Fruit fly (Drosophila melanogaster) whole organism, embryonic: ENCODE data around the gene CG1896.

Experiments
- CG10267 ChIP-seq: fragments of 200-800 bp; sonication (Bioruptor generic); optimal IDR thresholded peaks from 2 replicates; lab custom pipeline; 2018; ENCODE audit warnings: missing biosample characterization, mild to moderate bottlenecking, missing genetic modification characterization, moderate library complexity
- CG10462 ChIP-seq: fragments of 200-800 bp; sonication (Bioruptor generic); optimal IDR thresholded peaks from 2 replicates; lab custom pipeline; 2016; ENCODE audit warnings: missing biosample characterization, missing genetic modification characterization
- CG10543 ChIP-seq: fragments of 200-800 bp; sonication (Bioruptor generic); optimal IDR thresholded peaks from 3 replicates; lab custom pipeline; 2017; ENCODE audit warnings: missing biosample characterization, mild to moderate bottlenecking, missing genetic modification characterization, moderate library complexity
- CG10959 ChIP-seq: fragments of 200-800 bp; sonication (Bioruptor generic); IDR thresholded peaks from 2 replicates; pipeline ENCODE4 v1.3.6; 2022; ENCODE audit warnings: missing biosample characterization, missing genetic modification characterization
- CG12391 ChIP-seq: fragments of 200-800 bp; sonication (Bioruptor generic); optimal IDR thresholded peaks from 3 replicates; lab custom pipeline; 2018; ENCODE audit warnings: missing biosample characterization, mild to moderate bottlenecking, missing genetic modification characterization, moderate library complexity
- CG13894 ChIP-seq: fragments of 200-800 bp; sonication (Bioruptor generic); optimal IDR thresholded peaks from 3 replicates; lab custom pipeline; 2018; ENCODE audit warnings: missing biosample characterization, mild to moderate bottlenecking, missing genetic modification characterization, moderate library complexity
- CG15479 ChIP-seq: fragments of 200-800 bp; sonication (Bioruptor generic); optimal IDR thresholded peaks from 3 replicates; lab custom pipeline; 2019; ENCODE audit warnings: missing biosample characterization, mild to moderate bottlenecking, missing genetic modification characterization, moderate library complexity
- CG16863 ChIP-seq: fragments of 200-800 bp; sonication (Bioruptor generic); optimal IDR thresholded peaks from 3 replicates; lab custom pipeline; 2016; ENCODE audit warnings: missing biosample characterization, missing genetic modification characterization
- CG18764 ChIP-seq: fragments of 200-800 bp; sonication (Bioruptor generic); optimal IDR thresholded peaks from 3 replicates; lab custom pipeline; 2016; ENCODE audit warnings: missing biosample characterization, missing genetic modification characterization
- CG2712 ChIP-seq: fragments of 200-800 bp; optimal IDR thresholded peaks from 3 replicates; lab custom pipeline; 2019; ENCODE audit warnings: missing biosample characterization, mild to moderate bottlenecking, missing genetic modification characterization, moderate library complexity
- CG2875 ChIP-seq: fragments of 200-800 bp; sonication (Bioruptor generic); optimal IDR thresholded peaks from 2 replicates; lab custom pipeline; 2017; ENCODE audit warnings: missing biosample characterization, mild to moderate bottlenecking, missing genetic modification characterization, missing genetic modification reagents
- CG3281 ChIP-seq: fragments of 200-800 bp; sonication (Bioruptor generic); optimal IDR thresholded peaks from 3 replicates; lab custom pipeline; 2017; ENCODE audit warnings: missing biosample characterization, mild to moderate bottlenecking, missing genetic modification characterization
- CG34224 ChIP-seq: fragments of 200-800 bp; sonication (Bioruptor generic); IDR thresholded peaks from 3 replicates; pipeline ENCODE4 v1.3.6; 2022; ENCODE audit warnings: missing biosample characterization, missing genetic modification characterization; ENCODE audit not compliant: partially characterized antibody
- CG34422 ChIP-seq: fragments of 200-800 bp; sonication (Bioruptor generic); IDR thresholded peaks from 3 replicates; pipeline ENCODE4 v1.3.6; 2022; ENCODE audit warnings: missing biosample characterization, missing genetic modification characterization
- CG7745 ChIP-seq: fragments of 200-800 bp; sonication (Bioruptor generic); optimal IDR thresholded peaks from 2 replicates; lab custom pipeline; 2018; ENCODE audit warnings: missing biosample characterization, mild to moderate bottlenecking, missing genetic modification characterization, moderate library complexity
- CG7987 ChIP-seq: fragments of 200-800 bp; sonication (Bioruptor generic); optimal IDR thresholded peaks from 2 replicates; lab custom pipeline; 2018; ENCODE audit warnings: missing biosample characterization, mild to moderate bottlenecking, missing genetic modification characterization, moderate library complexity
- Camta ChIP-seq: fragments of 200-800 bp; sonication (Bioruptor generic); optimal IDR thresholded peaks from 2 replicates; lab custom pipeline; 2016; ENCODE audit warnings: missing biosample characterization, missing genetic modification characterization
- E2f1 ChIP-seq: fragments of 200-800 bp; sonication (Bioruptor generic); IDR thresholded peaks from 2 replicates; pipeline ENCODE4 v1.3.6; 2022; ENCODE audit warnings: missing biosample characterization, missing genetic modification characterization
- H15 ChIP-seq: fragments of 200-800 bp; sonication (Bioruptor generic); IDR thresholded peaks from 3 replicates; pipeline ENCODE4 v1.3.6; 2022; ENCODE audit warnings: missing biosample characterization, missing genetic modification characterization
- Hand ChIP-seq: fragments of 200-800 bp; sonication (Bioruptor generic); optimal IDR thresholded peaks from 2 replicates; lab custom pipeline; 2017; ENCODE audit warnings: mild to moderate bottlenecking, missing biosample characterization, missing genetic modification reagents, missing genetic modification characterization
- Meics ChIP-seq: fragments of 200-800 bp; sonication (Bioruptor generic); optimal IDR thresholded peaks from 2 replicates; lab custom pipeline; 2017; ENCODE audit warnings: missing biosample characterization, mild to moderate bottlenecking, missing genetic modification characterization
- Oli ChIP-seq: fragments of 200-800 bp; sonication (Bioruptor generic); optimal IDR thresholded peaks from 2 replicates; lab custom pipeline; 2018; ENCODE audit warnings: missing biosample characterization, mild to moderate bottlenecking, missing genetic modification characterization, moderate library complexity
- Sin3A ChIP-seq: fragments of >200 bp; optimal IDR thresholded peaks from 2 replicates; lab custom pipeline; 2018
- Sox102F ChIP-seq: fragments of 200-800 bp; sonication (Bioruptor generic); optimal IDR thresholded peaks from 2 replicates; lab custom pipeline; 2018; ENCODE audit warnings: missing biosample characterization, mild to moderate bottlenecking, missing genetic modification characterization, moderate library complexity
- Sry-β ChIP-seq: fragments of 200-800 bp; sonication (Bioruptor generic); optimal IDR thresholded peaks from 2 replicates; lab custom pipeline; 2018; ENCODE audit warnings: missing biosample characterization, mild to moderate bottlenecking, missing genetic modification characterization, moderate library complexity
- Xbp1 ChIP-seq: fragments of 200-800 bp; sonication (Bioruptor generic); optimal IDR thresholded peaks from 3 replicates; lab custom pipeline; 2016; ENCODE audit warnings: missing biosample characterization, mild to moderate bottlenecking, missing genetic modification characterization
- al ChIP-seq: fragments of 200-800 bp; sonication (Bioruptor generic); IDR thresholded peaks from 2 replicates; pipeline ENCODE4 v1.3.6; 2022; ENCODE audit warnings: missing biosample characterization, missing genetic modification characterization
- ara ChIP-seq: fragments of 200-800 bp; sonication (Bioruptor generic); IDR thresholded peaks from 2 replicates; pipeline ENCODE4 v1.3.6; 2022; ENCODE audit warnings: missing biosample characterization, missing genetic modification characterization
- ci ChIP-seq: fragments of 200-800 bp; sonication (Bioruptor generic); IDR thresholded peaks from 3 replicates; pipeline ENCODE4 v1.3.6; 2022; ENCODE audit warnings: missing biosample characterization, missing genetic modification characterization
- cwo ChIP-seq: fragments of 200-800 bp; sonication (Bioruptor generic); optimal IDR thresholded peaks from 3 replicates; lab custom pipeline; 2017; ENCODE audit warnings: missing biosample characterization, missing genetic modification characterization, mild to moderate bottlenecking, moderate library complexity, missing genetic modification reagents
- eyg ChIP-seq: fragments of 200-800 bp; sonication (Bioruptor generic); optimal IDR thresholded peaks from 3 replicates; lab custom pipeline; 2016; ENCODE audit warnings: missing biosample characterization, missing genetic modification characterization
- fd102C ChIP-seq: fragments of 200-800 bp; sonication (Bioruptor generic); optimal IDR thresholded peaks from 2 replicates; lab custom pipeline; 2018; ENCODE audit warnings: missing biosample characterization, mild to moderate bottlenecking, missing genetic modification characterization, moderate library complexity
- ftz-f1 ChIP-seq: fragments of 200-800 bp; sonication (Bioruptor generic); optimal IDR thresholded peaks from 2 replicates; lab custom pipeline; 2016; ENCODE audit warnings: missing biosample characterization, missing genetic modification characterization
- fu2 ChIP-seq: fragments of 200-800 bp; sonication (Bioruptor generic); optimal IDR thresholded peaks from 2 replicates; lab custom pipeline; 2016; ENCODE audit warnings: missing biosample characterization, missing genetic modification characterization
- inv ChIP-seq: fragments of 200-800 bp; sonication (Bioruptor generic); IDR thresholded peaks from 2 replicates; pipeline ENCODE4 v1.3.6; 2022; ENCODE audit warnings: missing biosample characterization, missing genetic modification characterization; ENCODE audit not compliant: partially characterized antibody
- kah ChIP-seq: fragments of 200-800 bp; sonication (Bioruptor generic); optimal IDR thresholded peaks from 2 replicates; lab custom pipeline; 2018; ENCODE audit warnings: missing biosample characterization, mild to moderate bottlenecking, missing genetic modification characterization
- mam ChIP-seq: fragments of 200-800 bp; sonication (Bioruptor generic); optimal IDR thresholded peaks from 3 replicates; lab custom pipeline; 2016; ENCODE audit warnings: missing biosample characterization, missing genetic modification characterization
- nerfin-2 ChIP-seq: fragments of 200-800 bp; sonication (Bioruptor generic); IDR thresholded peaks from 2 replicates; pipeline ENCODE4 v1.3.6; 2022; ENCODE audit warnings: missing biosample characterization, missing genetic modification characterization; ENCODE audit not compliant: partially characterized antibody
- pan ChIP-seq, 4 experiments: fragments of >200 bp in 3 of 4; fragments of 200-800 bp in 1 of 4; sonication (Bioruptor generic) in 1 of 4; optimal IDR thresholded peaks in 3 of 4; IDR thresholded peaks in 1 of 4; 2 replicates each; pipeline versions ENCODE4 v1.3.6 to Lab custom; 2017 to 2022; ENCODE audit warnings: missing biosample characterization in 2 of 4, missing genetic modification characterization in 2 of 4, mixed read lengths in 1 of 4
- pb ChIP-seq: fragments of 200-800 bp; sonication (Bioruptor generic); optimal IDR thresholded peaks from 3 replicates; lab custom pipeline; 2016; ENCODE audit warnings: missing biosample characterization, missing genetic modification characterization
- phol ChIP-seq: fragments of 200-800 bp; sonication (Bioruptor generic); optimal IDR thresholded peaks from 3 replicates; lab custom pipeline; 2018; ENCODE audit warnings: missing biosample characterization, mild to moderate bottlenecking, missing genetic modification characterization, moderate library complexity
- pnt ChIP-seq: fragments of 200-800 bp; sonication (Bioruptor generic); optimal IDR thresholded peaks from 3 replicates; lab custom pipeline; 2016; ENCODE audit warnings: missing biosample characterization, missing genetic modification characterization
- prd ChIP-seq, 3 experiments: fragments of >200 bp in 2 of 3; fragments of 200-800 bp in 1 of 3; sonication (Bioruptor generic) in 1 of 3; optimal IDR thresholded peaks in 2 of 3; IDR thresholded peaks in 1 of 3; 2 replicates in 2 of 3; 3 replicates in 1 of 3; pipeline versions ENCODE4 v1.3.6 to Lab custom; 2017 to 2022; ENCODE audit warnings: missing biosample characterization in 1 of 3, missing genetic modification characterization in 1 of 3
- salm ChIP-seq: fragments of 200-800 bp; sonication (Bioruptor generic); optimal IDR thresholded peaks from 2 replicates; lab custom pipeline; 2018; ENCODE audit warnings: missing biosample characterization, mild to moderate bottlenecking, missing genetic modification characterization
- sima ChIP-seq: fragments of 200-800 bp; sonication (Bioruptor generic); optimal IDR thresholded peaks from 2 replicates; lab custom pipeline; 2016; ENCODE audit warnings: missing biosample characterization, missing genetic modification characterization
- sob ChIP-seq: fragments of 200-800 bp; sonication (Bioruptor generic); IDR thresholded peaks from 2 replicates; pipeline ENCODE4 v1.3.6; 2022; ENCODE audit warnings: missing biosample characterization, missing genetic modification characterization
- tna ChIP-seq: fragments of 200-800 bp; sonication (Bioruptor generic); IDR thresholded peaks from 2 replicates; pipeline ENCODE4 v1.3.6; 2022; ENCODE audit warnings: missing biosample characterization, missing genetic modification characterization; ENCODE audit not compliant: partially characterized antibody
- toy ChIP-seq: fragments of 200-800 bp; sonication (Bioruptor generic); IDR thresholded peaks from 2 replicates; pipeline ENCODE4 v1.3.6; 2022; ENCODE audit warnings: missing biosample characterization, missing genetic modification characterization
- trem ChIP-seq: fragments of 200-800 bp; optimal IDR thresholded peaks from 3 replicates; lab custom pipeline; 2019; ENCODE audit warnings: missing biosample characterization, mild to moderate bottlenecking, missing genetic modification characterization, moderate library complexity
- unpg ChIP-seq: fragments of 200-800 bp; sonication (Bioruptor generic); optimal IDR thresholded peaks from 3 replicates; lab custom pipeline; 2018; ENCODE audit warnings: missing biosample characterization, mild to moderate bottlenecking, missing genetic modification characterization, moderate library complexity

Gene CG1896

DNA sequence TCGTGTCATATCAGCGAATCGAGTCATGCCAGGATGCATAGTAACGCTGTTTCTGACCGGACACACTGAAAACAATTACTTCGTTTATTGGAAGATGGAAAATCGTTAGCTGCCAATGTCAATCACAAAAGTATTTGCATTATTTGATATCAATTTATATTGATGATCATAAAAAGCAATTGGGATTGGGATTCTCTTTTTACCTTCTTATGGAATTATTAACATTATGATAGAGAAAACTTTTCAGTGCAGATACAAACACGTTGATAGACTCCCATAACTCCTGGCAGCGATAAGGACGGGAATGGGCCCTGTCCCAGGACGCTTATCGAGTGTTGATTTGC, 37.2 kb upstream of the CG1896 start (continued):
- TF ChIP-seq CG10267 (tag; lab: Kevin White, UChicago) = peak; percentile 2
- TF ChIP-seq inv (GFP tag; lab: Robert Waterston, UW) = no peak
- TF ChIP-seq CG34422 = no peak
- TF ChIP-seq ara (GFP tag; lab: Robert Waterston, UW) = peak; percentile 41; the same call in 1 of the 2 replicates
- no peak for TF ChIP-seq CG10462 (GFP tag; lab: Kevin White, UChicago)
- TF ChIP-seq eyg (GFP tag; lab: Kevin White, UChicago) = no peak
- no peak for TF ChIP-seq Sry-β (GFP tag; lab: Kevin White, UChicago)
- TF ChIP-seq pnt (GFP tag; lab: Kevin White, UChicago) = peak; percentile 0
- TF ChIP-seq tna (GFP tag; lab: Robert Waterston, UW) = no peak
- no peak for TF ChIP-seq Meics (GFP tag; lab: Kevin White, UChicago)
- no peak for TF ChIP-seq Hand (GFP tag; lab: Kevin White, UChicago)
- no peak for TF ChIP-seq Camta (GFP tag; lab: Kevin White, UChicago)
- no peak for TF ChIP-seq CG10543 (GFP tag; lab: Kevin White, UChicago)
- TF ChIP-seq CG13894 (tag; lab: Kevin White, UChicago) = no peak
- no peak for TF ChIP-seq prd (optimal IDR thresholded peaks at IDR 0.05; lab: Kevin White, UChicago)
- TF ChIP-seq prd (GFP tag; IDR thresholded peaks at IDR 0.05; lab: Robert Waterston, UW) = peak; percentile 73; the same call in 2 of the 3 replicates
- no peak for TF ChIP-seq Sin3A (lab: Kevin White, UChicago)
- no peak for TF ChIP-seq nerfin-2 (GFP tag; lab: Robert Waterston, UW)
- no peak for TF ChIP-seq CG34224
- TF ChIP-seq CG12391 = peak; percentile 14
- no peak for TF ChIP-seq pb (GFP tag; lab: Kevin White, UChicago)
- 0 out of 2 replicates have a peak, but pooled peaks have one; percentile 46 for TF ChIP-seq CG10959 (GFP tag; lab: Robert Waterston, UW)
- no peak for TF ChIP-seq H15
- no peak for TF ChIP-seq Oli (tag; lab: Kevin White, UChicago)
- peak; percentile 40 for TF ChIP-seq phol (tag; lab: Kevin White, UChicago)
- peak; percentile 64 for TF ChIP-seq fd102C (GFP tag; lab: Kevin White, UChicago)
- TF ChIP-seq ci = no peak
- no peak for TF ChIP-seq CG7745 (tag; lab: Kevin White, UChicago)
- no peak for TF ChIP-seq cwo
- peak; percentile 33 for TF ChIP-seq CG2712
- TF ChIP-seq salm = no peak
- TF ChIP-seq al (GFP tag; lab: Robert Waterston, UW) = no peak
- peak; percentile 54 for TF ChIP-seq CG15479 (GFP tag; lab: Kevin White, UChicago)
- no peak for TF ChIP-seq E2f1
- TF ChIP-seq CG16863 = no peak
- TF ChIP-seq CG3281 (GFP tag; lab: Kevin White, UChicago) = no peak
- no peak for TF ChIP-seq ftz-f1 (GFP tag; lab: Kevin White, UChicago)
- no peak for TF ChIP-seq mam
- no peak for TF ChIP-seq CG7987
- TF ChIP-seq trem (tag; lab: Kevin White, UChicago) = peak; percentile 41
- TF ChIP-seq kah (GFP tag; lab: Kevin White, UChicago) = no peak
- TF ChIP-seq sima = no peak
- peak; percentile 10 for TF ChIP-seq unpg (GFP tag; lab: Kevin White, UChicago)
- TF ChIP-seq fu2 (GFP tag; lab: Kevin White, UChicago) = no peak
- no peak for TF ChIP-seq toy
- TF ChIP-seq Xbp1 (GFP tag; lab: Kevin White, UChicago) = peak; percentile 11
- TF ChIP-seq sob (GFP tag; lab: Robert Waterston, UW) = no peak
- TF ChIP-seq CG18764 (GFP tag; lab: Kevin White, UChicago) = no peak
- TF ChIP-seq pan (optimal IDR thresholded peaks at IDR 0.05; lab: Kevin White, UChicago) = no peak
- TF ChIP-seq pan (GFP tag; optimal IDR thresholded peaks at IDR 0.05 in 1 of 2, IDR thresholded peaks at IDR 0.05 in 1 of 2) = no peak
- TF ChIP-seq Sox102F = no peak
- no peak for TF ChIP-seq CG2875 (GFP tag; lab: Kevin White, UChicago)
